Fruit fly (Drosophila melanogaster) whole organism, embryonic: Measurements from ENCODE around the gene CG15212.

Experiments used
- Adf1 ChIP-seq: fragments of 200-800 bp; sonication (Bioruptor generic); IDR thresholded peaks from 2 replicates; pipeline ENCODE4 v1.3.6; 2022; ENCODE audit warnings: missing biosample characterization, missing genetic modification characterization
- Antp ChIP-seq: fragments of 200-800 bp; sonication (Bioruptor generic); optimal IDR thresholded peaks from 3 replicates; lab custom pipeline; 2016; ENCODE audit warnings: missing biosample characterization, missing genetic modification characterization
- Bteb2 ChIP-seq: fragments of 200-800 bp; sonication (Bioruptor generic); optimal IDR thresholded peaks from 2 replicates; lab custom pipeline; 2016; ENCODE audit warnings: missing biosample characterization, missing genetic modification characterization
- CG10147 ChIP-seq: fragments of 200-800 bp; sonication (Bioruptor generic); optimal IDR thresholded peaks from 2 replicates; lab custom pipeline; 2019; ENCODE audit warnings: missing biosample characterization, mild to moderate bottlenecking, missing genetic modification characterization, moderate library complexity
- CG10274 ChIP-seq: fragments of 200-800 bp; sonication (Bioruptor generic); optimal IDR thresholded peaks from 3 replicates; lab custom pipeline; 2017; ENCODE audit warnings: missing biosample characterization, mild to moderate bottlenecking, missing genetic modification characterization
- CG11456 ChIP-seq: fragments of 200-800 bp; sonication (Bioruptor generic); IDR thresholded peaks from 3 replicates; pipeline ENCODE4 v1.3.6; 2022; ENCODE audit warnings: missing biosample characterization, missing genetic modification characterization
- CG11560 ChIP-seq: fragments of 200-800 bp; sonication (Bioruptor generic); IDR thresholded peaks from 3 replicates; pipeline ENCODE4 v1.3.6; 2022; ENCODE audit warnings: missing biosample characterization, missing genetic modification characterization
- CG11696 ChIP-seq: fragments of 200-800 bp; sonication (Bioruptor generic); IDR thresholded peaks from 2 replicates; pipeline ENCODE4 v1.3.6; 2022; ENCODE audit warnings: missing biosample characterization, missing genetic modification characterization
- CG12071 ChIP-seq: fragments of 200-800 bp; sonication (Bioruptor generic); optimal IDR thresholded peaks from 3 replicates; lab custom pipeline; 2018; ENCODE audit warnings: missing biosample characterization, mild to moderate bottlenecking, missing genetic modification characterization
- CG14965 ChIP-seq: fragments of 200-800 bp; sonication (Bioruptor generic); optimal IDR thresholded peaks from 2 replicates; lab custom pipeline; 2016; ENCODE audit warnings: missing biosample characterization, missing genetic modification characterization, borderline replicate concordance
- CG1603 ChIP-seq: fragments of 200-800 bp; sonication (Bioruptor generic); optimal IDR thresholded peaks from 2 replicates; lab custom pipeline; 2019; ENCODE audit warnings: missing biosample characterization, mild to moderate bottlenecking, missing genetic modification characterization, moderate library complexity
- CG17361 ChIP-seq: fragments of 200-800 bp; sonication (Bioruptor generic); IDR thresholded peaks from 3 replicates; pipeline ENCODE4 v1.3.6; 2022; ENCODE audit warnings: missing biosample characterization, missing genetic modification characterization
- CG1832 ChIP-seq: fragments of 200-800 bp; sonication (Bioruptor generic); optimal IDR thresholded peaks from 2 replicates; lab custom pipeline; 2017; ENCODE audit warnings: missing biosample characterization, mild to moderate bottlenecking, missing genetic modification characterization, inconsistent platforms
- CG2202 ChIP-seq: fragments of 200-800 bp; sonication (Bioruptor generic); optimal IDR thresholded peaks from 2 replicates; lab custom pipeline; 2018; ENCODE audit warnings: missing biosample characterization, mild to moderate bottlenecking, missing genetic modification characterization
- CG31388 ChIP-seq: fragments of 200-800 bp; sonication (Bioruptor generic); optimal IDR thresholded peaks from 2 replicates; lab custom pipeline; 2016; ENCODE audit warnings: missing biosample characterization, missing genetic modification characterization
- CG33213 ChIP-seq: fragments of 200-800 bp; sonication (Bioruptor generic); optimal IDR thresholded peaks from 3 replicates; lab custom pipeline; 2016; ENCODE audit warnings: missing biosample characterization, missing genetic modification characterization
- CG4617 ChIP-seq: fragments of 200-800 bp; sonication (Bioruptor generic); optimal IDR thresholded peaks from 3 replicates; lab custom pipeline; 2016; ENCODE audit warnings: missing biosample characterization, missing genetic modification characterization, borderline replicate concordance
- CG6254 ChIP-seq: fragments of 200-800 bp; sonication (Bioruptor generic); optimal IDR thresholded peaks from 3 replicates; lab custom pipeline; 2017; ENCODE audit warnings: mild to moderate bottlenecking, missing biosample characterization, missing genetic modification reagents, missing genetic modification characterization
- CG8924 ChIP-seq: fragments of 200-800 bp; optimal IDR thresholded peaks from 3 replicates; lab custom pipeline; 2019; ENCODE audit warnings: missing biosample characterization, mild to moderate bottlenecking, missing genetic modification characterization, moderate library complexity
- CHES-1-like ChIP-seq: fragments of 200-800 bp; sonication (Bioruptor generic); optimal IDR thresholded peaks from 2 replicates; lab custom pipeline; 2016; ENCODE audit warnings: missing biosample characterization, missing genetic modification characterization
- Camta ChIP-seq: fragments of 200-800 bp; sonication (Bioruptor generic); optimal IDR thresholded peaks from 2 replicates; lab custom pipeline; 2016; ENCODE audit warnings: missing biosample characterization, missing genetic modification characterization
- Dek ChIP-seq: fragments of 200-800 bp; sonication (Bioruptor generic); optimal IDR thresholded peaks from 3 replicates; lab custom pipeline; 2019; ENCODE audit warnings: missing biosample characterization, mild to moderate bottlenecking, missing genetic modification characterization, moderate library complexity
- Dref ChIP-seq: fragments of 200-800 bp; sonication (Bioruptor generic); IDR thresholded peaks from 2 replicates; pipeline ENCODE4 v1.3.6; 2022; ENCODE audit warnings: missing biosample characterization, missing genetic modification characterization
- E2f2 ChIP-seq: fragments of 200-800 bp; sonication (Bioruptor generic); IDR thresholded peaks from 2 replicates; pipeline ENCODE4 v1.3.6; 2022; ENCODE audit warnings: missing biosample characterization, missing genetic modification characterization
- Hsf ChIP-seq: fragments of 200-800 bp; sonication (Bioruptor generic); optimal IDR thresholded peaks from 3 replicates; lab custom pipeline; 2016; ENCODE audit warnings: missing biosample characterization, missing genetic modification characterization
- MBD-R2 ChIP-seq: fragments of 200-800 bp; sonication (Bioruptor generic); IDR thresholded peaks from 2 replicates; pipeline ENCODE4 v1.3.6; 2022; ENCODE audit warnings: missing biosample characterization, missing genetic modification characterization
- MESR4 ChIP-seq: fragments of 200-800 bp; sonication (Bioruptor generic); optimal IDR thresholded peaks from 2 replicates; lab custom pipeline; 2018; ENCODE audit warnings: missing biosample characterization, mild to moderate bottlenecking, missing genetic modification characterization, moderate library complexity
- NfI ChIP-seq: fragments of 200-800 bp; sonication (Bioruptor generic); optimal IDR thresholded peaks from 3 replicates; lab custom pipeline; 2018; ENCODE audit warnings: missing biosample characterization, mild to moderate bottlenecking, missing genetic modification characterization, moderate library complexity
- Pdp1 ChIP-seq, 2 experiments: fragments of 200-800 bp; sonication (Bioruptor generic); optimal IDR thresholded peaks; 3 replicates each; lab custom pipeline; 2016; ENCODE audit warnings: missing biosample characterization in 2 of 2, missing genetic modification characterization in 2 of 2, mild to moderate bottlenecking in 1 of 2, moderate library complexity in 1 of 2
- amos ChIP-seq: fragments of 200-800 bp; sonication (Bioruptor generic); IDR thresholded peaks from 2 replicates; pipeline ENCODE4 v1.3.6; 2022; ENCODE audit warnings: missing biosample characterization, missing genetic modification characterization; ENCODE audit not compliant: partially characterized antibody
- aop ChIP-seq: fragments of 200-800 bp; sonication (Bioruptor generic); IDR thresholded peaks from 2 replicates; pipeline ENCODE4 v1.3.6; 2022; ENCODE audit warnings: missing biosample characterization, missing genetic modification characterization
- bbx ChIP-seq: fragments of 200-800 bp; sonication (Bioruptor generic); IDR thresholded peaks from 2 replicates; pipeline ENCODE4 v1.3.6; 2022; ENCODE audit warnings: missing biosample characterization, missing genetic modification characterization; ENCODE audit not compliant: partially characterized antibody
- chif ChIP-seq, 2 experiments: fragments of 200-800 bp; sonication (Bioruptor generic); optimal IDR thresholded peaks; 3 replicates each; lab custom pipeline; 2016; ENCODE audit warnings: missing biosample characterization in 2 of 2, missing genetic modification characterization in 2 of 2
- chn ChIP-seq: fragments of 200-800 bp; sonication (Bioruptor generic); optimal IDR thresholded peaks from 2 replicates; lab custom pipeline; 2016; ENCODE audit warnings: missing biosample characterization, missing genetic modification characterization
- crp ChIP-seq, 2 experiments: fragments of 200-800 bp; sonication (Bioruptor generic); optimal IDR thresholded peaks; 2 replicates in 1 of 2; 3 replicates in 1 of 2; lab custom pipeline; 2017; ENCODE audit warnings: missing biosample characterization in 2 of 2, missing genetic modification characterization in 2 of 2, mild to moderate bottlenecking in 1 of 2, moderate library complexity in 1 of 2
- dati ChIP-seq: fragments of 200-800 bp; sonication (Bioruptor generic); IDR thresholded peaks from 2 replicates; pipeline ENCODE4 v1.3.6; 2022; ENCODE audit warnings: missing biosample characterization, missing genetic modification characterization
- dm ChIP-seq: fragments of 200-800 bp; sonication (Bioruptor generic); optimal IDR thresholded peaks from 3 replicates; lab custom pipeline; 2016; ENCODE audit warnings: missing biosample characterization, missing genetic modification characterization
- ems ChIP-seq: fragments of 200-800 bp; sonication (Bioruptor generic); optimal IDR thresholded peaks from 3 replicates; lab custom pipeline; 2016; ENCODE audit warnings: missing biosample characterization, missing genetic modification characterization
- gfzf ChIP-seq: fragments of 200-800 bp; sonication (Bioruptor generic); optimal IDR thresholded peaks from 2 replicates; lab custom pipeline; 2016; ENCODE audit warnings: missing biosample characterization, mild to moderate bottlenecking, missing genetic modification characterization, moderate library complexity
- insv ChIP-seq, 2 experiments: fragments of 200-800 bp; sonication (Bioruptor generic); optimal IDR thresholded peaks; 3 replicates each; lab custom pipeline; 2016 to 2018; ENCODE audit warnings: missing biosample characterization in 2 of 2, missing genetic modification characterization in 2 of 2
- jigr1 ChIP-seq: fragments of 200-800 bp; sonication (Bioruptor generic); IDR thresholded peaks from 3 replicates; pipeline ENCODE4 v1.3.6; 2022; ENCODE audit warnings: missing biosample characterization, missing genetic modification characterization
- nom ChIP-seq: fragments of 200-800 bp; sonication (Bioruptor generic); optimal IDR thresholded peaks from 2 replicates; lab custom pipeline; 2017; ENCODE audit warnings: missing biosample characterization, missing genetic modification characterization, mild to moderate bottlenecking, moderate library complexity, missing genetic modification reagents
- p53 ChIP-seq: fragments of 200-800 bp; sonication (Bioruptor generic); optimal IDR thresholded peaks from 2 replicates; lab custom pipeline; 2016; ENCODE audit warnings: missing biosample characterization, missing genetic modification characterization
- pita ChIP-seq: fragments of 200-800 bp; sonication (Bioruptor generic); optimal IDR thresholded peaks from 2 replicates; lab custom pipeline; 2017; ENCODE audit warnings: missing biosample characterization, mild to moderate bottlenecking, missing genetic modification characterization
- pnt ChIP-seq: fragments of 200-800 bp; sonication (Bioruptor generic); optimal IDR thresholded peaks from 3 replicates; lab custom pipeline; 2016; ENCODE audit warnings: missing biosample characterization, missing genetic modification characterization
- rib ChIP-seq: fragments of 200-800 bp; sonication (Bioruptor generic); IDR thresholded peaks from 2 replicates; pipeline ENCODE4 v1.3.6; 2022; ENCODE audit warnings: missing biosample characterization, missing genetic modification characterization
- salm ChIP-seq: fragments of 200-800 bp; sonication (Bioruptor generic); optimal IDR thresholded peaks from 2 replicates; lab custom pipeline; 2018; ENCODE audit warnings: missing biosample characterization, mild to moderate bottlenecking, missing genetic modification characterization
- scrt ChIP-seq: fragments of 200-800 bp; sonication (Bioruptor generic); optimal IDR thresholded peaks from 2 replicates; lab custom pipeline; 2018; ENCODE audit warnings: missing biosample characterization, mild to moderate bottlenecking, missing genetic modification characterization, moderate library complexity
- stwl ChIP-seq: fragments of 200-800 bp; sonication (Bioruptor generic); optimal IDR thresholded peaks from 3 replicates; lab custom pipeline; 2018; ENCODE audit warnings: missing biosample characterization, mild to moderate bottlenecking, missing genetic modification characterization, moderate library complexity
- trem ChIP-seq: fragments of 200-800 bp; optimal IDR thresholded peaks from 3 replicates; lab custom pipeline; 2019; ENCODE audit warnings: missing biosample characterization, mild to moderate bottlenecking, missing genetic modification characterization, moderate library complexity
- usp ChIP-seq: fragments of >200 bp; optimal IDR thresholded peaks from 2 replicates; lab custom pipeline; 2017; ENCODE audit warnings: missing biosample characterization, missing genetic modification characterization

The CG15212 gene

dm6 chr3L:5145814-5146244 lies 14.5 kb downstream of the CG15212 start, which contains the start of the genes Fitm and AlaRS-m (continued):
- TF ChIP-seq CG31388 (GFP tag; lab: Kevin White, UChicago) (no peak), crp (GFP tag; optimal IDR thresholded peaks at IDR 0.05; lab: Kevin White, UChicago) (peak; percentile 88 to 98), bbx (GFP tag; lab: Robert Waterston, UW) (0 out of 2 replicates have a peak, but pooled peaks have one; percentile 20), CG14965 (no peak), p53 (GFP tag; lab: Kevin White, UChicago) (no peak), usp (GFP tag; lab: Kevin White, UChicago) (no peak), Adf1 (GFP tag; lab: Robert Waterston, UW) (no peak), MESR4 (GFP tag; lab: Kevin White, UChicago) (peak; percentile 68), CG10147 (GFP tag; lab: Kevin White, UChicago) (no peak), amos (GFP tag; lab: Robert Waterston, UW) (no peak), chif (GFP tag; optimal IDR thresholded peaks at IDR 0.05; lab: Kevin White, UChicago) (no peak), CG8924 (tag; lab: Kevin White, UChicago) (no peak), trem (tag; lab: Kevin White, UChicago) (peak; percentile 9), jigr1 (GFP tag; lab: Robert Waterston, UW) (no peak), salm (tag; lab: Kevin White, UChicago) (no peak), CG6254 (GFP tag; lab: Kevin White, UChicago) (no peak), NfI (no peak), Camta (GFP tag; lab: Kevin White, UChicago) (no peak), MBD-R2 (GFP tag; lab: Robert Waterston, UW) (peak; percentile 99), CG11560 (tag; lab: Robert Waterston, UW) (no peak), scrt (GFP tag; lab: Kevin White, UChicago) (peak; percentile 88), Hsf (no peak), Dek (no peak), CG11456 (GFP tag; lab: Robert Waterston, UW) (no peak), dati (GFP tag; lab: Robert Waterston, UW) (no peak), CG4617 (peak; percentile 42), pnt (GFP tag; lab: Kevin White, UChicago) (no peak), CG11696 (GFP tag; lab: Robert Waterston, UW) (no peak), CG17361 (GFP tag; lab: Robert Waterston, UW) (no peak), insv (GFP tag; optimal IDR thresholded peaks at IDR 0.05; lab: Kevin White, UChicago) (peak; percentile 92 to 98), CG2202 (tag; lab: Kevin White, UChicago) (no peak), CG1603 (tag; lab: Kevin White, UChicago) (no peak), CHES-1-like (GFP tag; lab: Kevin White, UChicago) (no peak), stwl (tag; lab: Kevin White, UChicago) (peak; percentile 30), aop (GFP tag; lab: Robert Waterston, UW) (no peak), CG1832 (no peak), gfzf (GFP tag; lab: Kevin White, UChicago) (no peak), Pdp1 (GFP tag; optimal IDR thresholded peaks at IDR 0.05; lab: Kevin White, UChicago) (peak in 1 of 2 experiments; percentile 2), pita (GFP tag; lab: Kevin White, UChicago) (no peak), CG33213 (no peak), CG12071 (GFP tag; lab: Kevin White, UChicago) (no peak), ems (GFP tag; lab: Kevin White, UChicago) (no peak), CG10274 (GFP tag; lab: Kevin White, UChicago) (no peak), Bteb2 (GFP tag; lab: Kevin White, UChicago) (no peak), E2f2 (GFP tag; lab: Robert Waterston, UW) (peak; percentile 60), Dref (GFP tag; lab: Robert Waterston, UW) (0 out of 2 replicates have a peak, but pooled peaks have one; percentile 28), nom (GFP tag; lab: Kevin White, UChicago) (peak; percentile 17), chn (GFP tag; lab: Kevin White, UChicago) (no peak), rib (GFP tag; lab: Robert Waterston, UW) (no peak), dm (peak; percentile 33), Antp (GFP tag; lab: Kevin White, UChicago) (no peak)
